Worm (Caenorhabditis elegans): ENCODE measurements around the gene F54E7.6.

The F54E7.6 gene

DNA sequence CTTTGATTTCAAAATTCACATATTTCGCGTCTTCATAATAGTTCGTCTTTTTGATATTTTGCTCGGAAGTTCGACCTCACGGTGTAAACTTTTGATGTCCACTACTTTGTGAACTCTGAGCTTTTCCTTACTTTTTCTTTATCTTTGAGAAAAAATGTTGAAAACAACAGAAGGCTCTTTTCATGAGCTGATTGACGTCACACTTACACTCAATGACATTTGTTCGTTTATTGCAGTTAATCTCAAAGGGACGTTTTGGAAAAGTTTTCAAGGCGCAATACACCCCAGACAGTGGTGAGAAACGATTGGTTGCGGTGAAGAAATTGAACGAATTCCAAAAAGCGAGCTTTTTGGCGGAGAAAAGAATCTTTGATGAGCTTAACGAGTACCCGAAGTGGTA is 31.7 kb downstream of the F54E7.6 start:
- TF ChIP-seq tbx-9 (tag; optimal IDR thresholded peaks at IDR 0.05; ENCODE audit: borderline replicate concordance) (no peak), hrde-1 (tag; optimal IDR thresholded peaks at IDR 0.05; ENCODE audit: borderline replicate concordance) (no peak), B0019.2 (GFP tag; conservative IDR thresholded peaks at IDR 0.05) (no peak)

ce11 chrIII:5627532-5627931 is 33.4 kb downstream of the F54E7.6 start:
- 0 out of 2 replicates have a peak, but pooled peaks have one; percentile 5 for TF ChIP-seq aptf-2 (GFP tag; conservative IDR thresholded peaks at IDR 0.05)

DNA sequence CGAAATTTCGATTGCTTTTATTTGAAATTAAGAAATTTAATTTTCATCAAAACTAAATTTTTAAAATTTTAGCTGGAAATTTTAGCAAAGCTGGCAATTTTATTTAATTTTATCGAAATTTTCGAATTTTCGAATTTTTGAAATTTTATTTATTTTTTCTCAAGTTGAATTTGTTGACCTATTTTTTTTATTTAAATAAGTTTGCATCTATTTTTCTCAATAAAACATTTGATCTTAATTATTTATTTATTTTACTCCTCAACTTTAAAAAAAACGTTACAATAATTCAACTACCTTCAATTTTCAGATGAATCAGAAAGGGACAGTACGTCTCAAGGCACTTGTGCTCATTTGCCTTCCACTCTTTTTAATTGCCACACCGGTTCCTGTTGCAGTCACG is 36.0 kb downstream of the F54E7.6 start, which contains the start of gene daf-4:
daf-4 (plus strand) TSS at position 301 of the 400 bp plus-strand sequence.
- TF ChIP-seq attf-5 (GFP tag; optimal IDR thresholded peaks at IDR 0.05) (no peak), athp-1 (tag; optimal IDR thresholded peaks at IDR 0.05) (no peak), F33H1.4 (GFP tag; IDR thresholded peaks at IDR 0.05) (no peak), egrh-3 (GFP tag; IDR thresholded peaks at IDR 0.05) (no peak), ets-4 (GFP tag; optimal IDR thresholded peaks at IDR 0.05) (no peak), K11D2.4 (GFP tag; IDR thresholded peaks at IDR 0.05) (no peak), F57A8.1 (GFP tag; optimal IDR thresholded peaks at IDR 0.05) (no peak), attf-6 (GFP tag; IDR thresholded peaks at IDR 0.05) (no peak), F49E8.2 (tag; optimal IDR thresholded peaks at IDR 0.05; ENCODE audit: insufficient read depth) (no peak), sptf-2 (GFP tag; optimal IDR thresholded peaks at IDR 0.05) (no peak), cebp-1 (GFP tag; IDR thresholded peaks at IDR 0.05) (no peak), cebp-1 (tag; optimal IDR thresholded peaks at IDR 0.05) (no peak), unc-62 (GFP tag; optimal IDR thresholded peaks at IDR 0.05) (no peak), F22D6.2 (tag; optimal IDR thresholded peaks at IDR 0.05) (no peak)

ce11 chrIII:5623418-5623817 is 37.5 kb downstream of the F54E7.6 start:
- TF ChIP-seq zfh-2 (GFP tag; conservative IDR thresholded peaks at IDR 0.05) (0 out of 2 replicates have a peak, but pooled peaks have one; percentile 33), xnd-1 (tag; optimal IDR thresholded peaks at IDR 0.05) (no peak)

DNA sequence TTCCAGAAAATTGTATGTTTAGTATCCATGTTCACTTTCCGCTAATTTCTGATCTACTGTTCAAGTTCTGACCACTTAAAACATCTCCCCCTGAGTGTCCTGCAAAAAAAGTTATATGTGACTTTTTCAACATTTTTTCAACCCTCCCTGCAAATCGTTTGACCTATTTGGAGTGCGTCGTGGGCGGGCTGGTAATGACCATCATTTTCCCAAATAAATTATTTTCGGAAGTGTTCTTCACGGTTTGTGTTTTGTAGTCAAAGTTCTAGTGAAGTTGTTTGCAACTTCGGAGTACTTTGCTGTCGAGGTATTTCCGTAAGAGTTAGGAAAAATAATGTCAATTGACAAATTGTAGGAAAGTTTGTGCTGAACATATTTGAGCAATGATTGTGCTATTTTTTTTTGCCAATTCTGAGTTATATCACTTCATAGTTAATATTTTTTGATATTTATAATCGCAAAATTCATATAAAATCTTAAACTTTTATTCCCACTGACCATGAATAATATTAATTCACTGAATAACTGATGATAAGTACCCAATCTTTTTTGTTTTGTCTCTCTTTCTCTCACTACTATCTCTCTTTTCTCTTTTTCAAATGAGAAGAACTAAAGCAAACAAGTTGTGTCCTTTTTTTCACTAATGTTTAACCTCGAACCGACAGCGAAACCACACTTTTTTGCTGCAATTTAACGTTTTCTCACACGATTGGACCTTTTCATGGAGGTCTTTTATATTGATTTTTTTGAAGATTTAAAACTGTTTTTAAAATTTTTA is 38.5 kb downstream of the F54E7.6 start:
- no peak for TF ChIP-seq mcd-1 (GFP tag; IDR thresholded peaks at IDR 0.05)

- TF ChIP-seq chd-7 (tag; optimal IDR thresholded peaks at IDR 0.05) (no peak), zfh-2 (GFP tag; conservative IDR thresholded peaks at IDR 0.05) (peak; percentile 86), T07F8.4 (tag; optimal IDR thresholded peaks at IDR 0.05) (no peak), B0336.3 (GFP tag; IDR thresholded peaks at IDR 0.05) (peak; percentile 40; the same call in 1 of the 2 replicates), unc-62 (GFP tag; optimal IDR thresholded peaks at IDR 0.05) (no peak), nfya-2 (GFP tag; IDR thresholded peaks at IDR 0.05) (no peak), lir-1 (GFP tag; conservative IDR thresholded peaks at IDR 0.05) (no peak), sptf-2 (GFP tag; optimal IDR thresholded peaks at IDR 0.05) (no peak), somi-1 (GFP tag; optimal IDR thresholded peaks at IDR 0.05) (peak; percentile 26), D2030.7 (GFP tag; IDR thresholded peaks at IDR 0.05) (peak; percentile 8; the same call in 1 of the 2 replicates), madf-6 (GFP tag; IDR thresholded peaks at IDR 0.05) (peak; percentile 75), let-526 (GFP tag; IDR thresholded peaks at IDR 0.05) (no peak), hlh-26 (GFP tag; conservative IDR thresholded peaks at IDR 0.05) (no peak), lag-1 (GFP tag; IDR thresholded peaks at IDR 0.05) (no peak), attf-6 (GFP tag; IDR thresholded peaks at IDR 0.05) (no peak), snpc-4 (GFP tag; optimal IDR thresholded peaks at IDR 0.05) (peak; percentile 22), snpc-4 (tag; optimal IDR thresholded peaks at IDR 0.05) (peak in 3 of 4 experiments; percentile 20 to 50 (median 48)), lin-54 (GFP tag; optimal IDR thresholded peaks at IDR 0.05) (peak; percentile 24), ceh-27 (GFP tag; optimal IDR thresholded peaks at IDR 0.05) (peak; percentile 27), lsy-27 (tag; optimal IDR thresholded peaks at IDR 0.05; ENCODE audit: borderline replicate concordance, insufficient read depth) (no peak), gei-17 (GFP tag; optimal IDR thresholded peaks at IDR 0.05) (no peak)
Observed at ce11 chrIII:5621236-5621635, 39.6 kb downstream of the F54E7.6 start.
